Worm (Caenorhabditis elegans): Measurements from ENCODE around the gene C05D11.1.

The C05D11.1 gene

ce11 chrIII:6402810-6403209 lies 33.6 kb upstream of the C05D11.1 start:
- TF ChIP-seq fkh-8 (tag; optimal IDR thresholded peaks at IDR 0.05) (no peak), elt-2 (tag; optimal IDR thresholded peaks at IDR 0.05) (no peak), jun-1 (tag; optimal IDR thresholded peaks at IDR 0.05) (no peak), lin-39 (tag; optimal IDR thresholded peaks at IDR 0.05) (no peak), isw-1 (GFP tag; IDR thresholded peaks at IDR 0.05) (no peak), dsc-1 (tag; optimal IDR thresholded peaks at IDR 0.05) (no peak), nhr-90 (tag; optimal IDR thresholded peaks at IDR 0.05; ENCODE audit: poor library complexity) (no peak), sup-37 (GFP tag; optimal IDR thresholded peaks at IDR 0.05) (no peak), snu-23 (GFP tag; optimal IDR thresholded peaks at IDR 0.05) (no peak), lin-15B (tag; optimal IDR thresholded peaks at IDR 0.05) (no peak), nhr-11 (tag; optimal IDR thresholded peaks at IDR 0.05) (no peak), fos-1 (tag; optimal IDR thresholded peaks at IDR 0.05) (no peak), F16B12.6 (tag; optimal IDR thresholded peaks at IDR 0.05) (no peak), nhr-85 (tag) (no peak), lir-3 (tag; optimal IDR thresholded peaks at IDR 0.05; ENCODE audit: poor library complexity) (no peak), C34B4.2 (tag; optimal IDR thresholded peaks at IDR 0.05) (no peak)

ce11 chrIII:6405121-6405520 lies 31.3 kb upstream of the C05D11.1 start:
- peak; percentile 80 for TF ChIP-seq nhr-71 (tag; optimal IDR thresholded peaks at IDR 0.05)
- peak; percentile 39 for TF ChIP-seq nhr-19 (GFP tag; conservative IDR thresholded peaks at IDR 0.05)
- peak; percentile 30 for TF ChIP-seq nhr-20 (tag; optimal IDR thresholded peaks at IDR 0.05)
- no peak for TF ChIP-seq efl-3 (GFP tag; optimal IDR thresholded peaks at IDR 0.05)
- TF ChIP-seq ceh-90 (tag; optimal IDR thresholded peaks at IDR 0.05), result no peak
- TF ChIP-seq lin-14 (GFP tag; optimal IDR thresholded peaks at IDR 0.05), result peak; percentile 71
- TF ChIP-seq C16A3.4 (tag; optimal IDR thresholded peaks at IDR 0.05), result peak; percentile 4
- TF ChIP-seq ztf-4 (tag; optimal IDR thresholded peaks at IDR 0.05), result peak; percentile 36
- TF ChIP-seq elt-2 (tag; optimal IDR thresholded peaks at IDR 0.05), result no peak
- no peak for TF ChIP-seq unc-62 (GFP tag; optimal IDR thresholded peaks at IDR 0.05)
- peak; percentile 63 for TF ChIP-seq snu-23 (GFP tag; optimal IDR thresholded peaks at IDR 0.05)
- no peak for TF ChIP-seq unc-98 (GFP tag; IDR thresholded peaks at IDR 0.05)
- peak; percentile 43 to 57 for TF ChIP-seq lsy-2 (tag; optimal IDR thresholded peaks at IDR 0.05)
- TF ChIP-seq fkh-8 (tag; optimal IDR thresholded peaks at IDR 0.05), result no peak
- no peak for TF ChIP-seq C04F5.9 (tag; optimal IDR thresholded peaks at IDR 0.05)
- TF ChIP-seq mep-1 (tag; optimal IDR thresholded peaks at IDR 0.05), result peak; percentile 10
- peak; percentile 4 for TF ChIP-seq lir-3 (tag; optimal IDR thresholded peaks at IDR 0.05; ENCODE audit: poor library complexity)
- TF ChIP-seq skn-1 (tag; optimal IDR thresholded peaks at IDR 0.05), result peak; percentile 29
- TF ChIP-seq rnt-1 (tag; optimal IDR thresholded peaks at IDR 0.05), result peak; percentile 65
- TF ChIP-seq mef-2 (tag; optimal IDR thresholded peaks at IDR 0.05), result no peak
- no peak for TF ChIP-seq sup-37 (GFP tag; optimal IDR thresholded peaks at IDR 0.05)
- TF ChIP-seq jun-1 (tag; optimal IDR thresholded peaks at IDR 0.05), result no peak
- no peak for TF ChIP-seq tbx-2 (tag; optimal IDR thresholded peaks at IDR 0.05)
- no peak for TF ChIP-seq sox-4 (tag; optimal IDR thresholded peaks at IDR 0.05)

ce11 chrIII:6406829-6407228 lies 29.6 kb upstream of the C05D11.1 start, which contains the start of gene let-756:
Gene let-756, plus strand, starts transcription at chrIII:6407129.
- no peak for TF ChIP-seq Y116A8C.19 (tag; optimal IDR thresholded peaks at IDR 0.05; ENCODE audit: borderline replicate concordance)
- no peak for TF ChIP-seq lin-13 (GFP tag; optimal IDR thresholded peaks at IDR 0.05)
- no peak for TF ChIP-seq lin-15B (tag; optimal IDR thresholded peaks at IDR 0.05)
- no peak for TF ChIP-seq dpl-1 (GFP tag; optimal IDR thresholded peaks at IDR 0.05)
- no peak for TF ChIP-seq mep-1 (tag; optimal IDR thresholded peaks at IDR 0.05)
- no peak for TF ChIP-seq lin-35 (GFP tag; optimal IDR thresholded peaks at IDR 0.05)
- no peak for TF ChIP-seq unc-62 (GFP tag; optimal IDR thresholded peaks at IDR 0.05)
- TF ChIP-seq fkh-10 (GFP tag; optimal IDR thresholded peaks at IDR 0.05), result no peak
- no peak for TF ChIP-seq aly-2 (tag; optimal IDR thresholded peaks at IDR 0.05)
- no peak for TF ChIP-seq egl-13 (tag; optimal IDR thresholded peaks at IDR 0.05)
- TF ChIP-seq sox-4 (tag; optimal IDR thresholded peaks at IDR 0.05), result no peak
- TF ChIP-seq snu-23 (GFP tag; optimal IDR thresholded peaks at IDR 0.05), result no peak
- no peak for TF ChIP-seq sup-37 (GFP tag; optimal IDR thresholded peaks at IDR 0.05)
- TF ChIP-seq C34B4.2 (tag; optimal IDR thresholded peaks at IDR 0.05), result no peak
- no peak for TF ChIP-seq C16A3.4 (tag; optimal IDR thresholded peaks at IDR 0.05)
- no peak for TF ChIP-seq ztf-4 (tag; optimal IDR thresholded peaks at IDR 0.05)
- no peak for TF ChIP-seq elt-3 (tag; optimal IDR thresholded peaks at IDR 0.05)

Data from whole organism, L1 larva.